Worm (Caenorhabditis elegans) whole organism, L4 larva: ENCODE data around the gene C06A8.8.

Experiments used
- D1046.2 ChIP-seq: fragments of 200-800 bp; sonication (Bioruptor generic); IDR thresholded peaks from 2 replicates; pipeline ENCODE4 v1.3.6; 2022; ENCODE audit warnings: missing genetic modification characterization, missing compliant biosample characterization
- F26F4.8 ChIP-seq: fragments of 200-800 bp; sonication (Bioruptor generic); conservative IDR thresholded peaks from 2 replicates; pipeline ENCODE4 v1.3.6; 2022; ENCODE audit warnings: missing genetic modification characterization, missing compliant biosample characterization
- Y75B8A.6 ChIP-seq: fragments of 200-800 bp; sonication (Bioruptor generic); IDR thresholded peaks from 2 replicates; pipeline ENCODE4 v1.3.6; 2022; ENCODE audit warnings: missing genetic modification reagents, missing genetic modification characterization, missing compliant biosample characterization
- ZK337.2 ChIP-seq: fragments of 200-800 bp; sonication (Bioruptor generic); IDR thresholded peaks from 2 replicates; pipeline ENCODE4 v1.3.6; 2022; ENCODE audit warnings: missing genetic modification reagents, missing genetic modification characterization, missing compliant biosample characterization
- ZK546.5 ChIP-seq, 2 experiments: sonication (generic microtip); optimal IDR thresholded peaks; 2 replicates each; lab custom pipeline; 2017; ENCODE audit warnings: missing biosample characterization in 2 of 2, missing genetic modification characterization in 2 of 2
- aha-1 ChIP-seq: fragments of 150-350 bp; peaks from one replicate; lab custom pipeline; 2014; ENCODE audit warnings: missing biosample characterization, missing genetic modification characterization
- ama-1 ChIP-seq: fragments of 150-350 bp; optimal IDR thresholded peaks from 2 replicates; lab custom pipeline; 2014; ENCODE audit warnings: inconsistent platforms, mixed read lengths
- attf-4 ChIP-seq: sonication (generic microtip); optimal IDR thresholded peaks from 3 replicates; lab custom pipeline; 2017; ENCODE audit warnings: missing biosample characterization, missing genetic modification characterization
- ceh-20 ChIP-seq: fragments of 200-800 bp; sonication (Bioruptor generic); IDR thresholded peaks from 2 replicates; pipeline ENCODE4 v1.3.6; 2022; ENCODE audit warnings: missing genetic modification reagents, missing genetic modification characterization, missing compliant biosample characterization
- ceh-28 ChIP-seq: fragments of 150-350 bp; optimal IDR thresholded peaks from 2 replicates; lab custom pipeline; 2014; ENCODE audit warnings: missing biosample characterization, missing genetic modification reagents, missing genetic modification characterization
- ceh-82 ChIP-seq: sonication (generic microtip); optimal IDR thresholded peaks from 2 replicates; lab custom pipeline; 2017; ENCODE audit warnings: missing biosample characterization, missing genetic modification characterization
- cey-2 ChIP-seq: sonication (generic microtip); optimal IDR thresholded peaks from 3 replicates; lab custom pipeline; 2017; ENCODE audit warnings: missing genetic modification characterization, mild to moderate bottlenecking, missing compliant biosample characterization, antibody characterized with exemption, borderline replicate concordance; ENCODE audit not compliant: insufficient read depth
- ctbp-1 ChIP-seq: fragments of 200-800 bp; sonication (Bioruptor generic); IDR thresholded peaks from 2 replicates; pipeline ENCODE4 v1.3.6; 2022; ENCODE audit warnings: missing genetic modification reagents, missing genetic modification characterization, missing compliant biosample characterization
- daf-16 ChIP-seq, 3 experiments: sonication (generic microtip); optimal IDR thresholded peaks; 2 replicates each; lab custom pipeline; 2016 to 2017; ENCODE audit warnings: missing genetic modification characterization in 3 of 3, missing genetic modification reagents in 3 of 3, mild to moderate bottlenecking in 2 of 3, missing compliant biosample characterization in 2 of 3, missing biosample characterization in 1 of 3, moderate library complexity in 1 of 3
- daf-19 ChIP-seq: fragments of 200-800 bp; sonication (Bioruptor generic); conservative IDR thresholded peaks from 2 replicates; pipeline ENCODE4 v1.3.6; 2022; ENCODE audit warnings: missing genetic modification characterization, missing compliant biosample characterization
- daf-8 ChIP-seq: fragments of 200-800 bp; sonication (Bioruptor generic); IDR thresholded peaks from 2 replicates; pipeline ENCODE4 v1.3.6; 2022; ENCODE audit warnings: missing genetic modification characterization, missing compliant biosample characterization
- dmd-6 ChIP-seq: fragments of 200-800 bp; sonication (Bioruptor generic); IDR thresholded peaks from 2 replicates; pipeline ENCODE4 v1.3.6; 2022; ENCODE audit warnings: missing genetic modification reagents, missing genetic modification characterization, missing compliant biosample characterization
- dmd-8 ChIP-seq: fragments of 200-800 bp; sonication (Bioruptor generic); IDR thresholded peaks from 2 replicates; pipeline ENCODE4 v1.3.6; 2022; ENCODE audit warnings: missing genetic modification characterization, missing compliant biosample characterization
- dpl-1 ChIP-seq: fragments of 150-350 bp; optimal IDR thresholded peaks from 2 replicates; lab custom pipeline; 2014; ENCODE audit warnings: missing biosample characterization, missing genetic modification reagents, missing genetic modification characterization
- dve-1 ChIP-seq: sonication (generic microtip); optimal IDR thresholded peaks from 2 replicates; lab custom pipeline; 2017; ENCODE audit warnings: antibody characterized with exemption, mild to moderate bottlenecking, missing genetic modification characterization, missing compliant biosample characterization; ENCODE audit not compliant: insufficient read depth
- fos-1 ChIP-seq: fragments of 150-350 bp; optimal IDR thresholded peaks from 2 replicates; lab custom pipeline; 2014; ENCODE audit warnings: missing biosample characterization, missing genetic modification characterization
- hif-1 ChIP-seq, 2 experiments: sonication (generic microtip); optimal IDR thresholded peaks; 2 replicates each; lab custom pipeline; 2016 to 2017; ENCODE audit warnings: missing compliant biosample characterization in 2 of 2, missing genetic modification characterization in 2 of 2, missing genetic modification reagents in 2 of 2, missing genotype in 2 of 2, mild to moderate bottlenecking in 1 of 2
- hlh-11 ChIP-seq: fragments of 200-800 bp; sonication (Bioruptor generic); optimal IDR thresholded peaks from 2 replicates; lab custom pipeline; 2018; ENCODE audit warnings: mild to moderate bottlenecking, missing genetic modification characterization, missing compliant biosample characterization
- hlh-30 ChIP-seq: sonication (generic microtip); optimal IDR thresholded peaks from 2 replicates; lab custom pipeline; 2017; ENCODE audit warnings: antibody characterized with exemption, mild to moderate bottlenecking, missing genetic modification characterization, missing compliant biosample characterization; ENCODE audit not compliant: insufficient read depth
- jun-1 ChIP-seq: fragments of 150-350 bp; optimal IDR thresholded peaks from 2 replicates; lab custom pipeline; 2014; ENCODE audit warnings: missing biosample characterization, missing genetic modification reagents, missing genetic modification characterization
- lim-7 ChIP-seq: fragments of 200-800 bp; sonication (Bioruptor generic); IDR thresholded peaks from 2 replicates; pipeline ENCODE4 v1.3.6; 2022; ENCODE audit warnings: missing genetic modification characterization, missing compliant biosample characterization
- lin-13 ChIP-seq: fragments of 150-350 bp; optimal IDR thresholded peaks from 2 replicates; lab custom pipeline; 2014; ENCODE audit warnings: missing biosample characterization, missing genetic modification reagents, missing genetic modification characterization
- lin-15B ChIP-seq: fragments of 150-350 bp; sonication (generic microtip); optimal IDR thresholded peaks from 3 replicates; lab custom pipeline; 2014; ENCODE audit warnings: missing biosample characterization, missing genetic modification characterization
- lsy-2 ChIP-seq, 2 experiments: fragments of 150-350 bp in 1 of 2; sonication (generic microtip) in 1 of 2; optimal IDR thresholded peaks; 2 replicates each; lab custom pipeline; 2014 to 2017; ENCODE audit warnings: missing biosample characterization in 2 of 2, missing genetic modification characterization in 2 of 2
- mep-1 ChIP-seq: fragments of 150-350 bp; sonication (generic microtip); optimal IDR thresholded peaks from 3 replicates; lab custom pipeline; 2014; ENCODE audit warnings: missing biosample characterization, missing genetic modification characterization
- mxl-2 ChIP-seq: fragments of 200-800 bp; sonication (Bioruptor generic); conservative IDR thresholded peaks from 2 replicates; pipeline ENCODE4 v1.3.6; 2022; ENCODE audit warnings: missing genetic modification reagents, missing genetic modification characterization, missing compliant biosample characterization
- mxl-3 ChIP-seq: fragments of 200-800 bp; sonication (Bioruptor generic); optimal IDR thresholded peaks from 2 replicates; lab custom pipeline; 2018; ENCODE audit warnings: mild to moderate bottlenecking, missing genetic modification characterization, missing compliant biosample characterization
- nhr-11 ChIP-seq: fragments of 150-350 bp; optimal IDR thresholded peaks from 2 replicates; lab custom pipeline; 2014; ENCODE audit warnings: missing biosample characterization, missing genetic modification characterization
- nhr-237 ChIP-seq: sonication (generic microtip); optimal IDR thresholded peaks from 2 replicates; lab custom pipeline; 2017; ENCODE audit warnings: missing biosample characterization, missing genetic modification characterization
- nhr-25 ChIP-seq: sonication (generic microtip); optimal IDR thresholded peaks from 2 replicates; lab custom pipeline; 2017; ENCODE audit warnings: missing genetic modification characterization, mild to moderate bottlenecking, missing compliant biosample characterization, antibody characterized with exemption, moderate library complexity, borderline replicate concordance; ENCODE audit not compliant: insufficient read depth
- nhr-28 ChIP-seq: fragments of 150-350 bp; optimal IDR thresholded peaks from 2 replicates; lab custom pipeline; 2014; ENCODE audit warnings: missing biosample characterization, missing genetic modification characterization
- nhr-41 ChIP-seq: fragments of 200-800 bp; sonication (Bioruptor generic); IDR thresholded peaks from 2 replicates; pipeline ENCODE4 v1.3.6; 2022; ENCODE audit warnings: missing genetic modification reagents, missing genetic modification characterization, missing compliant biosample characterization
- nhr-6 ChIP-seq: fragments of 150-350 bp; optimal IDR thresholded peaks from 2 replicates; lab custom pipeline; 2014; ENCODE audit warnings: missing biosample characterization, missing genetic modification characterization
- nhr-77 ChIP-seq: fragments of 150-350 bp; optimal IDR thresholded peaks from 2 replicates; lab custom pipeline; 2014; ENCODE audit warnings: missing biosample characterization, missing genetic modification characterization
- rbr-2 ChIP-seq: sonication (generic microtip); optimal IDR thresholded peaks from 2 replicates; lab custom pipeline; 2016; ENCODE audit warnings: missing genotype, missing genetic modification characterization, missing compliant biosample characterization
- spr-3 ChIP-seq: fragments of 200-800 bp; sonication (Bioruptor generic); optimal IDR thresholded peaks from 2 replicates; lab custom pipeline; 2018; ENCODE audit warnings: mild to moderate bottlenecking, missing genetic modification characterization, missing compliant biosample characterization
- tra-1 ChIP-seq: fragments of 200-800 bp; sonication (Bioruptor generic); IDR thresholded peaks from 2 replicates; pipeline ENCODE4 v1.3.6; 2022; ENCODE audit warnings: missing genetic modification reagents, missing genetic modification characterization, missing compliant biosample characterization
- unc-130 ChIP-seq: sonication (generic microtip); optimal IDR thresholded peaks from 2 replicates; lab custom pipeline; 2016; ENCODE audit warnings: missing genetic modification reagents, missing genetic modification characterization, missing compliant biosample characterization
- unc-39 ChIP-seq: sonication (generic microtip); optimal IDR thresholded peaks from 2 replicates; lab custom pipeline; 2017; ENCODE audit warnings: missing biosample characterization, missing genetic modification characterization
- zfp-3 ChIP-seq: fragments of 200-800 bp; sonication (Bioruptor generic); conservative IDR thresholded peaks from 2 replicates; pipeline ENCODE4 v1.3.6; 2022; ENCODE audit warnings: missing genetic modification reagents, missing genetic modification characterization, missing compliant biosample characterization
- zip-2 ChIP-seq: fragments of 150-350 bp; optimal IDR thresholded peaks from 2 replicates; lab custom pipeline; 2014; ENCODE audit warnings: missing biosample characterization, missing genetic modification characterization
- ztf-11 ChIP-seq: fragments of 150-350 bp; optimal IDR thresholded peaks from 2 replicates; lab custom pipeline; 2014; ENCODE audit warnings: missing biosample characterization, missing genetic modification characterization

The C06A8.8 gene

DNA sequence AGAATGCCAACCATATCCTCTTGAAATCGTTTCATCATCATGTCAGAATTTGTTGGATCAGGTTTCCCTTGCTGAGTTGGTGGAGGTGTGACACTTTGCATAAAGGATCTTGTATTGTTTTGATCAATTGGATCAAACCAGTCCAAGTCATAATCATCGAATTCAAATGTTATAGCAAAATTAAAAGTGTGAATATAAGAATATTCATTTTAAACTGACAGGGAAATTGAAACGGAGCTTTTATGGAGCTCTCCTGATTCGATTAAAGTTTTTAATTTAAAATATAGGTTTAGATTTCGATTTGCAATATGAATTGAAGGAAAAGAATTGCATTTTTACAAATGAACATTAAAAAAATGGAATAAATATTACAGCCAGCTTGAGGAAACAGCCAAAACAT, 8.2 kb downstream of the C06A8.8 start, which contains the start of gene B0228.9:
TSS of gene B0228.9 (minus strand) at position 101 of the 400 bp plus-strand sequence.
- TF ChIP-seq ZK337.2 (GFP tag; lab: Robert Waterston, UW) (no peak), nhr-41 (GFP tag; lab: Robert Waterston, UW) (no peak), ztf-11 (no peak), dmd-8 (GFP tag; lab: Robert Waterston, UW) (no peak), jun-1 (no peak), lim-7 (no peak), zfp-3 (GFP tag; lab: Robert Waterston, UW) (no peak), Y75B8A.6 (GFP tag; lab: Robert Waterston, UW) (no peak), daf-8 (GFP tag; lab: Robert Waterston, UW) (no peak), nhr-25 (tag; lab: Kevin White, UChicago) (no peak), unc-39 (tag; lab: Kevin White, UChicago) (no peak), D1046.2 (GFP tag; lab: Robert Waterston, UW) (no peak), ama-1 (lab: Kevin White, UChicago) (no peak), dmd-6 (GFP tag; lab: Robert Waterston, UW) (no peak), mxl-3 (GFP tag; lab: Kevin White, UChicago) (no peak), lin-13 (GFP tag; lab: Kevin White, UChicago) (no peak)

DNA sequence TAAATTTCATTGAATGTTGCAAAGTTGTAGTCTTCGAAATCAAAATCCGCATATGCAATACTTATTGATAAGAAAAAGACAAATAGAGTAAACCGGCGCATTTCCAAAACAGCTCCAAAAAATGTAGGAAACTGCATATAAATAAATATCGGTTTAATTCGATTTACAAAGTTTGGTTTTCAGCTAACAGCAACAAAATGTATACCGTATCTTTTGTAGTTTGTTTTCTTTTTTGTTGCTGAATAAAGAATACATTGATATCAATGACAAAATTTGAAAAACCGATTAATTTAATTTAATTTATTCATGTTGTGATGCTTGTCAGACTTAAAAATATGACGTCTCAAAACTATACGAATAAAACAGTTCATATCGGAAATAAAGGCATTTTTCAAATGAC, 10.4 kb downstream of the C06A8.8 start, which contains the start of gene B0228.8:
TSS of gene B0228.8 (minus strand) at position 101 of the 400 bp plus-strand sequence.
- no peak for TF ChIP-seq ceh-82 (tag; lab: Kevin White, UChicago)
- no peak for TF ChIP-seq fos-1
- no peak for TF ChIP-seq ctbp-1 (GFP tag; lab: Robert Waterston, UW)
- TF ChIP-seq ZK546.5 (tag; optimal IDR thresholded peaks at IDR 0.05; lab: Kevin White, UChicago), result no peak
- no peak for TF ChIP-seq spr-3 (GFP tag; lab: Kevin White, UChicago)
- TF ChIP-seq nhr-237 (tag; lab: Kevin White, UChicago), result no peak
- no peak for TF ChIP-seq lin-15B (tag; lab: Kevin White, UChicago)
- TF ChIP-seq mep-1, result no peak
- TF ChIP-seq hlh-11 (tag; lab: Kevin White, UChicago), result no peak
- no peak for TF ChIP-seq cey-2 (tag; lab: Kevin White, UChicago)
- TF ChIP-seq F26F4.8 (GFP tag; lab: Robert Waterston, UW), result no peak
- TF ChIP-seq ceh-20 (GFP tag; lab: Robert Waterston, UW), result no peak

DNA sequence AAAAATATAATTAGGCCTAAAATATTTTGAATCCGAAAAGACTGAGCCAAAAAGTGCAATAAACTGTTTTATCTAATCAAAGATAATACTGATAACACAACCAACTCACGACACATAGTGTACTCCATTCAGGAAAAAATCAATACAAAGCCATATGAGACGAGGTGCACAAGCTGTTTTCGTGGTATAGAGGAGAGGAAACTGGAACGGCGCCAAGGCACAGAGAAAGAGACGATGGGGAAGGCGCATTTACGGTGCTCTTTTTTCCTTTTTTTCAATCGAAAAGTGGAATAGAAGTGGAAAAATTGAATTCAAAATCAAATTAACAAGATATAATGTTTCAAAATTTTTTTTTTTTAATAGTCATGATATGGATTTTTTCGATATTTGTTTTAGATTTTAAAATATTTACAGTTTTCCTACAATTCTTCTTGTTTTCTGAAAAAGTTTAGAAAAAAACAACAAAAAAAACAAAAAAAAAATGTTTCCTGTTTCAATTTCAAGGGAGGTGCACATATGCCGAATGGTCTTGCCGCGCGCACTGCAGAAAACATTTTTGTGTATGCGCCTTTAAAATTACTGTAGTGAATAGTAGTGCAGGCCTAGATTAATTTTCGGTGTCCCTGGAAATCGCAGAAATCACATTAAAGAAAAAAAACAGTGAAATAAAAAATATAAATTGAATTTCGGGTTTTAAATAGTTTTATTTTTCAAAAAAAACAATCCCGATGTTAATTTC, 13.3 kb downstream of the C06A8.8 start, which contains the start of gene B0228.7:
TSS of gene B0228.7 (minus strand) at position 627 of the 739 bp plus-strand sequence.
- TF ChIP-seq nhr-28 (tag; lab: Kevin White, UChicago) (peak; percentile 35), hlh-30 (tag; lab: Kevin White, UChicago) (peak; percentile 81), nhr-11 (tag; lab: Kevin White, UChicago) (peak; percentile 13), nhr-77 (tag; lab: Kevin White, UChicago) (peak; percentile 62), ceh-28 (tag; lab: Kevin White, UChicago) (peak; percentile 33), attf-4 (tag; lab: Kevin White, UChicago) (no peak), lsy-2 (tag; optimal IDR thresholded peaks at IDR 0.05; lab: Kevin White, UChicago) (peak in 1 of 2 experiments; percentile 61), ztf-11 (no peak), dpl-1 (GFP tag; lab: Kevin White, UChicago) (peak; percentile 37), daf-19 (no peak), aha-1 (tag; lab: Kevin White, UChicago) (peak; percentile 58), rbr-2 (tag; lab: Kevin White, UChicago) (peak; percentile 49), unc-130 (GFP tag; lab: Kevin White, UChicago) (no peak), hif-1 (tag; optimal IDR thresholded peaks at IDR 0.05; lab: Kevin White, UChicago) (peak in 1 of 2 experiments; percentile 5), mep-1 (peak; percentile 57), nhr-6 (tag; lab: Kevin White, UChicago) (peak; percentile 3), hlh-11 (tag; lab: Kevin White, UChicago) (peak; percentile 81), tra-1 (no peak), zip-2 (tag; lab: Kevin White, UChicago) (no peak), mxl-2 (GFP tag; lab: Robert Waterston, UW) (no peak), ZK546.5 (tag; optimal IDR thresholded peaks at IDR 0.05; lab: Kevin White, UChicago) (no peak), dve-1 (tag; lab: Kevin White, UChicago) (peak; percentile 77), daf-16 (GFP tag; optimal IDR thresholded peaks at IDR 0.05; lab: Kevin White, UChicago) (no peak), daf-16 (tag; optimal IDR thresholded peaks at IDR 0.05; lab: Kevin White, UChicago) (peak; percentile 78)
